Fruit fly (Drosophila melanogaster) whole organism, adult: ENCODE data around the gene Prestin.

Experiments used
- CG11617 ChIP-seq: fragments of 200-800 bp; sonication (Bioruptor generic); optimal IDR thresholded peaks from 2 replicates; lab custom pipeline; 2017; ENCODE audit warnings: mild to moderate bottlenecking, missing biosample characterization, missing genetic modification reagents, missing genetic modification characterization
- CG12768 ChIP-seq: fragments of 200-800 bp; sonication (Bioruptor generic); optimal IDR thresholded peaks from 2 replicates; lab custom pipeline; 2017; ENCODE audit warnings: missing biosample characterization, missing genetic modification characterization, mild to moderate bottlenecking, moderate library complexity, missing genetic modification reagents
- CG14711 ChIP-seq: fragments of 200-800 bp; sonication (Bioruptor generic); optimal IDR thresholded peaks from 2 replicates; lab custom pipeline; 2018; ENCODE audit warnings: missing biosample characterization, mild to moderate bottlenecking, missing genetic modification characterization, moderate library complexity
- CG1620 ChIP-seq: fragments of 200-800 bp; sonication (Bioruptor generic); optimal IDR thresholded peaks from 2 replicates; lab custom pipeline; 2016; ENCODE audit warnings: missing biosample characterization, missing genetic modification characterization
- CG33017 ChIP-seq: fragments of 200-800 bp; sonication (Bioruptor generic); optimal IDR thresholded peaks from 2 replicates; lab custom pipeline; 2018; ENCODE audit warnings: missing biosample characterization, mild to moderate bottlenecking, missing genetic modification characterization, moderate library complexity
- CG5204 ChIP-seq: fragments of 200-800 bp; sonication (Bioruptor generic); optimal IDR thresholded peaks from 2 replicates; lab custom pipeline; 2016; ENCODE audit warnings: missing biosample characterization, missing genetic modification characterization
- CG7045 ChIP-seq: fragments of 200-800 bp; sonication (Bioruptor generic); optimal IDR thresholded peaks from 2 replicates; lab custom pipeline; 2017; ENCODE audit warnings: missing biosample characterization, mild to moderate bottlenecking, missing genetic modification characterization
- CG7101 ChIP-seq: fragments of 200-800 bp; sonication (Bioruptor generic); optimal IDR thresholded peaks from 2 replicates; lab custom pipeline; 2018; ENCODE audit warnings: missing biosample characterization, mild to moderate bottlenecking, missing genetic modification characterization, moderate library complexity
- Clk ChIP-seq: fragments of 200-800 bp; sonication (Bioruptor generic); optimal IDR thresholded peaks from 2 replicates; lab custom pipeline; 2017; ENCODE audit warnings: missing biosample characterization, missing genetic modification characterization
- Crg-1 ChIP-seq: fragments of 200-800 bp; sonication (Bioruptor generic); optimal IDR thresholded peaks from 2 replicates; lab custom pipeline; 2016; ENCODE audit warnings: missing biosample characterization, missing genetic modification characterization
- Hr96 ChIP-seq: fragments of 200-800 bp; sonication (Bioruptor generic); optimal IDR thresholded peaks from 2 replicates; lab custom pipeline; 2016; ENCODE audit warnings: missing biosample characterization, missing genetic modification characterization
- Mnt ChIP-seq: fragments of 200-800 bp; sonication (Bioruptor generic); optimal IDR thresholded peaks from 2 replicates; lab custom pipeline; 2016; ENCODE audit warnings: missing biosample characterization, mild to moderate bottlenecking, missing genetic modification characterization
- bab1 ChIP-seq: fragments of 200-800 bp; sonication (Bioruptor generic); optimal IDR thresholded peaks from 3 replicates; lab custom pipeline; 2019; ENCODE audit warnings: missing biosample characterization, mild to moderate bottlenecking, missing genetic modification characterization, moderate library complexity
- cic ChIP-seq: fragments of 200-800 bp; sonication (Bioruptor generic); optimal IDR thresholded peaks from 2 replicates; lab custom pipeline; 2017; ENCODE audit warnings: missing biosample characterization, mild to moderate bottlenecking, missing genetic modification characterization, moderate library complexity
- cnc ChIP-seq, 2 experiments: fragments of >200 bp; optimal IDR thresholded peaks; 2 replicates each; lab custom pipeline; 2017
- kay ChIP-seq: fragments of 200-800 bp; sonication (Bioruptor generic); peaks from one replicate; lab custom pipeline; 2016; ENCODE audit warnings: missing biosample characterization, missing genetic modification characterization, borderline replicate concordance
- ovo ChIP-seq: fragments of 200-800 bp; sonication (Bioruptor generic); optimal IDR thresholded peaks from 2 replicates; lab custom pipeline; 2016; ENCODE audit warnings: missing biosample characterization, missing genetic modification characterization
- pad ChIP-seq: fragments of 200-800 bp; sonication (Bioruptor generic); optimal IDR thresholded peaks from 3 replicates; lab custom pipeline; 2017; ENCODE audit warnings: missing biosample characterization, missing genetic modification characterization, mild to moderate bottlenecking, moderate library complexity, missing genetic modification reagents
- tj ChIP-seq: fragments of 200-800 bp; sonication (Bioruptor generic); optimal IDR thresholded peaks from 3 replicates; lab custom pipeline; 2017; ENCODE audit warnings: missing biosample characterization, mild to moderate bottlenecking, missing genetic modification characterization, moderate library complexity
- toe ChIP-seq: fragments of 200-800 bp; sonication (Bioruptor generic); optimal IDR thresholded peaks from 2 replicates; lab custom pipeline; 2016; ENCODE audit warnings: missing biosample characterization, missing genetic modification characterization

The Prestin gene

DNA sequence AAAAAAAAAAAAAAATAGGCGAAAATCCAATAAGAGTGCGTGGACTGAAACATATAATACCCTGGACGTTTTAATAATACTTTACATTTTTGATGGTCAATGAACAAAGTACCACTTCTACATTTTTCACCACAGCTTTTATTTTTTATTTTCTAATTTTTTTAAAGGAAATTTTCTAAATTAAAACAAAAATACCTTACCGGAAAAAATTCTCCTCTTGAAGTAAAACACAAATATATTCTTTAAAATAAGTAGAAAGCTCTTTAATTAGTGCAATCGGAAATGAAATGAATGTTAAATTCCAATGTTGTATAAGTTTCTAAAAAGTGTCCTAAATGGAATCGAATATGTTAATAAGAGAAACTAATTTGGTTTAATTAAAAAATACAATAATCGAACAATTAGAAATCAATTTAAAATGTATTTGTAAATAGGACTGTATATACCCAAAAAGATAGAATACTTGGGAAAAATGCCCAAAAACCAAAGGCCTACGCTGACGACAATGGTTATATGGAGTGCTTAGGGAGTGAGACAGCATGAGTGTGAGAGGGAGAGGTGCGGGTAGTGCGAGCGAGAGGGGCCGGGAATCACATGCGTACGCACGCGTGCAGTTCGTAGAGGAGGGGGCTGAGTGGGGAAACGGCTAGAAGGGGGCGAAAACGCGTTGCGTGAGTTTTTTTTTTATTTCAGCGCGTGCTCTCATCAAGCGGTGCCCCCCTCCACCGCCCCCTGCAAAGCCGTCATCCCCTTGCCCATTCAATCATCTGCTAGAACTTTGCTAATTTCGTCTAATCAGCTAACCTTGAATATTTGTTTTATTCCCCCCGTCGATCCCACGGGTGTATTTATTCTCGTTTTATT is 41.3 kb upstream of the Prestin start:
- TF ChIP-seq Mnt (GFP tag; lab: Kevin White, UChicago) (peak; percentile 8), CG5204 (no peak), cnc (optimal IDR thresholded peaks at IDR 0.05; lab: Kevin White, UChicago) (no peak), cic (peak; percentile 56), tj (GFP tag; lab: Kevin White, UChicago) (peak; percentile 59)

DNA sequence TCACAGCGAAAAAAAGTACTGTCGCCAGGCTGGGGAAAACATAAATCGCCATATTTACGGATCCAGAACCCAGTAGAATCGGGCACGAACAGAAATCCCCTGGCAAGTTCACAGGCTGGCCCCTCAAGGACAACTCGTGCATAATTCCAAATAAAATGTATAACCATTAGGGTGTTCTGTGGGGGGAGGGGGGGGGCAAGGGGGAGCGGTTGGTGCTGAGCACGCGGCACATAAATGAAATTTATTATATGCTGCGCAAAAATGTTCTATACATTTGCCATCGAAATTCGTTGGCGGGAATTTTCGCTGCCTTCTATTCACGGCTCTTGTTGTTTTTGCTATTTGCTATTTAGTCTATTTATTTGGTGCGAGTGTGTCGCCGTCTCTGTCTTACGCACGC is 40.6 kb upstream of the Prestin start:
- TF ChIP-seq CG14711 (tag; lab: Kevin White, UChicago), result no peak
- TF ChIP-seq tj (GFP tag; lab: Kevin White, UChicago), result no peak

dm6 chr3L:17947296-17947713 is 39.7 kb upstream of the Prestin start:
- TF ChIP-seq Clk (GFP tag; lab: Kevin White, UChicago), result peak; percentile 26
- peak; percentile 20 for TF ChIP-seq CG33017 (tag; lab: Kevin White, UChicago)
- no peak for TF ChIP-seq toe (GFP tag; lab: Kevin White, UChicago)
- TF ChIP-seq CG14711 (tag; lab: Kevin White, UChicago), result no peak
- TF ChIP-seq CG12768 (GFP tag; lab: Kevin White, UChicago), result peak; percentile 81
- TF ChIP-seq CG7101 (tag; lab: Kevin White, UChicago), result peak; percentile 39
- no peak for TF ChIP-seq bab1
- TF ChIP-seq ovo (GFP tag; lab: Kevin White, UChicago), result peak; percentile 70
- peak; percentile 50 for TF ChIP-seq CG11617 (GFP tag; lab: Kevin White, UChicago)
- TF ChIP-seq cnc (optimal IDR thresholded peaks at IDR 0.05; lab: Kevin White, UChicago), result no peak
- TF ChIP-seq pad (GFP tag; lab: Kevin White, UChicago), result peak; percentile 49
- peak; percentile 74 for TF ChIP-seq Mnt (GFP tag; lab: Kevin White, UChicago)
- TF ChIP-seq Hr96 (GFP tag; lab: Kevin White, UChicago), result peak; percentile 13
- peak; percentile 99 for TF ChIP-seq kay (GFP tag; lab: Kevin White, UChicago)
- peak; percentile 39 for TF ChIP-seq tj (GFP tag; lab: Kevin White, UChicago)
- TF ChIP-seq CG5204, result no peak
- peak; percentile 99 for TF ChIP-seq cic
- TF ChIP-seq CG7045 (GFP tag; lab: Kevin White, UChicago), result peak; percentile 40
- TF ChIP-seq CG1620, result no peak
- no peak for TF ChIP-seq Crg-1 (GFP tag; lab: Kevin White, UChicago)

dm6 chr3L:17946376-17946775 is 38.8 kb upstream of the Prestin start:
- no peak for TF ChIP-seq ovo (GFP tag; lab: Kevin White, UChicago)
- no peak for TF ChIP-seq CG1620
- TF ChIP-seq CG33017 (tag; lab: Kevin White, UChicago), result no peak
- TF ChIP-seq bab1, result no peak
- TF ChIP-seq CG11617 (GFP tag; lab: Kevin White, UChicago), result no peak
- no peak for TF ChIP-seq Crg-1 (GFP tag; lab: Kevin White, UChicago)
- no peak for TF ChIP-seq CG14711 (tag; lab: Kevin White, UChicago)
- no peak for TF ChIP-seq tj (GFP tag; lab: Kevin White, UChicago)

- TF ChIP-seq CG11617 (GFP tag; lab: Kevin White, UChicago) (no peak), CG14711 (tag; lab: Kevin White, UChicago) (no peak), cnc (optimal IDR thresholded peaks at IDR 0.05; lab: Kevin White, UChicago) (no peak), kay (GFP tag; lab: Kevin White, UChicago) (no peak), ovo (GFP tag; lab: Kevin White, UChicago) (no peak), CG7101 (tag; lab: Kevin White, UChicago) (no peak), toe (GFP tag; lab: Kevin White, UChicago) (no peak), Crg-1 (GFP tag; lab: Kevin White, UChicago) (no peak), CG5204 (no peak), Hr96 (GFP tag; lab: Kevin White, UChicago) (no peak), Mnt (GFP tag; lab: Kevin White, UChicago) (no peak)
Measured at dm6 chr3L:17945422-17945821, 37.8 kb upstream of the Prestin start.

dm6 chr3L:17944614-17945013 is 37.0 kb upstream of the Prestin start:
- TF ChIP-seq CG11617 (GFP tag; lab: Kevin White, UChicago), result no peak
- TF ChIP-seq cnc (optimal IDR thresholded peaks at IDR 0.05; lab: Kevin White, UChicago), result no peak
- TF ChIP-seq CG7101 (tag; lab: Kevin White, UChicago), result no peak
- TF ChIP-seq CG1620, result no peak
- TF ChIP-seq CG5204, result no peak
- TF ChIP-seq tj (GFP tag; lab: Kevin White, UChicago), result no peak
- TF ChIP-seq bab1, result no peak
- no peak for TF ChIP-seq CG12768 (GFP tag; lab: Kevin White, UChicago)
- TF ChIP-seq pad (GFP tag; lab: Kevin White, UChicago), result no peak
- TF ChIP-seq Hr96 (GFP tag; lab: Kevin White, UChicago), result no peak
- TF ChIP-seq cic, result no peak
- TF ChIP-seq Mnt (GFP tag; lab: Kevin White, UChicago), result no peak
- no peak for TF ChIP-seq CG7045 (GFP tag; lab: Kevin White, UChicago)
